Worm (Caenorhabditis elegans) whole organism, L4 larva: ENCODE data around the gene K10D2.5.
A peak's percentile ranks its signal among the peaks of the same experiment; 100 is the strongest.

ENCODE experiments used
- Y48G9A.11 ChIP-seq: fragments of 200-800 bp; sonication (Bioruptor generic); IDR thresholded peaks from 2 replicates; pipeline ENCODE4 v1.3.6; 2022; ENCODE audit warnings: missing genetic modification reagents, missing genetic modification characterization, missing compliant biosample characterization
- ZK337.2 ChIP-seq: fragments of 200-800 bp; sonication (Bioruptor generic); IDR thresholded peaks from 2 replicates; pipeline ENCODE4 v1.3.6; 2022; ENCODE audit warnings: missing genetic modification reagents, missing genetic modification characterization, missing compliant biosample characterization
- aha-1 ChIP-seq: fragments of 150-350 bp; peaks from one replicate; lab custom pipeline; 2014; ENCODE audit warnings: missing biosample characterization, missing genetic modification characterization
- ceh-20 ChIP-seq: fragments of 200-800 bp; sonication (Bioruptor generic); IDR thresholded peaks from 2 replicates; pipeline ENCODE4 v1.3.6; 2022; ENCODE audit warnings: missing genetic modification reagents, missing genetic modification characterization, missing compliant biosample characterization
- ceh-44 ChIP-seq: fragments of 200-800 bp; sonication (Bioruptor generic); IDR thresholded peaks from 2 replicates; pipeline ENCODE4 v1.3.6; 2022; ENCODE audit warnings: missing genetic modification reagents, missing genetic modification characterization, missing compliant biosample characterization
- ctbp-1 ChIP-seq: fragments of 200-800 bp; sonication (Bioruptor generic); IDR thresholded peaks from 2 replicates; pipeline ENCODE4 v1.3.6; 2022; ENCODE audit warnings: missing genetic modification reagents, missing genetic modification characterization, missing compliant biosample characterization
- daf-16 ChIP-seq, 3 experiments: sonication (generic microtip); optimal IDR thresholded peaks; 2 replicates each; lab custom pipeline; 2016 to 2017; ENCODE audit warnings: missing genetic modification characterization in 3 of 3, missing genetic modification reagents in 3 of 3, mild to moderate bottlenecking in 2 of 3, missing compliant biosample characterization in 2 of 3, missing biosample characterization in 1 of 3, moderate library complexity in 1 of 3
- dpl-1 ChIP-seq: fragments of 150-350 bp; optimal IDR thresholded peaks from 2 replicates; lab custom pipeline; 2014; ENCODE audit warnings: missing biosample characterization, missing genetic modification reagents, missing genetic modification characterization
- duxl-1 ChIP-seq: sonication (generic microtip); optimal IDR thresholded peaks from 2 replicates; lab custom pipeline; 2016; ENCODE audit warnings: mild to moderate bottlenecking, missing genetic modification characterization, moderate library complexity, missing compliant biosample characterization; ENCODE audit not compliant: poor library complexity
- dve-1 ChIP-seq: sonication (generic microtip); optimal IDR thresholded peaks from 2 replicates; lab custom pipeline; 2017; ENCODE audit warnings: antibody characterized with exemption, mild to moderate bottlenecking, missing genetic modification characterization, missing compliant biosample characterization; ENCODE audit not compliant: insufficient read depth
- egl-43 ChIP-seq: fragments of 200-800 bp; sonication (Bioruptor generic); IDR thresholded peaks from 2 replicates; pipeline ENCODE4 v1.3.6; 2022; ENCODE audit warnings: missing genetic modification reagents, missing genetic modification characterization, missing compliant biosample characterization
- hlh-30 ChIP-seq: sonication (generic microtip); optimal IDR thresholded peaks from 2 replicates; lab custom pipeline; 2017; ENCODE audit warnings: antibody characterized with exemption, mild to moderate bottlenecking, missing genetic modification characterization, missing compliant biosample characterization; ENCODE audit not compliant: insufficient read depth
- lin-1 ChIP-seq: fragments of 200-800 bp; sonication (Bioruptor generic); IDR thresholded peaks from 2 replicates; pipeline ENCODE4 v1.3.6; 2022; ENCODE audit warnings: missing genetic modification reagents, missing genetic modification characterization, missing compliant biosample characterization
- lin-13 ChIP-seq: fragments of 150-350 bp; optimal IDR thresholded peaks from 2 replicates; lab custom pipeline; 2014; ENCODE audit warnings: missing biosample characterization, missing genetic modification reagents, missing genetic modification characterization
- lin-29 ChIP-seq: fragments of 200-800 bp; sonication (Bioruptor generic); IDR thresholded peaks from 2 replicates; pipeline ENCODE4 v1.3.6; 2022; ENCODE audit warnings: missing genetic modification reagents, missing genetic modification characterization, missing compliant biosample characterization
- lin-38 ChIP-seq: fragments of 200-800 bp; sonication (Bioruptor generic); IDR thresholded peaks from 2 replicates; pipeline ENCODE4 v1.3.6; 2022; ENCODE audit warnings: missing genetic modification reagents, missing genetic modification characterization, missing compliant biosample characterization
- lsy-2 ChIP-seq, 2 experiments: fragments of 150-350 bp in 1 of 2; sonication (generic microtip) in 1 of 2; optimal IDR thresholded peaks; 2 replicates each; lab custom pipeline; 2014 to 2017; ENCODE audit warnings: missing biosample characterization in 2 of 2, missing genetic modification characterization in 2 of 2
- mdt-29 ChIP-seq: fragments of 200-800 bp; sonication (Bioruptor generic); IDR thresholded peaks from 2 replicates; pipeline ENCODE4 v1.3.6; 2022; ENCODE audit warnings: missing genetic modification reagents, missing genetic modification characterization, missing compliant biosample characterization
- mep-1 ChIP-seq: fragments of 150-350 bp; sonication (generic microtip); optimal IDR thresholded peaks from 3 replicates; lab custom pipeline; 2014; ENCODE audit warnings: missing biosample characterization, missing genetic modification characterization
- mes-2 ChIP-seq: sonication (generic microtip); optimal IDR thresholded peaks from 2 replicates; lab custom pipeline; 2016; ENCODE audit warnings: missing genotype, mild to moderate bottlenecking, missing genetic modification characterization, missing compliant biosample characterization; ENCODE audit not compliant: poor library complexity, severe bottlenecking
- mxl-3 ChIP-seq: fragments of 200-800 bp; sonication (Bioruptor generic); optimal IDR thresholded peaks from 2 replicates; lab custom pipeline; 2018; ENCODE audit warnings: mild to moderate bottlenecking, missing genetic modification characterization, missing compliant biosample characterization
- nhr-28 ChIP-seq: fragments of 150-350 bp; optimal IDR thresholded peaks from 2 replicates; lab custom pipeline; 2014; ENCODE audit warnings: missing biosample characterization, missing genetic modification characterization
- nhr-42 ChIP-seq: fragments of 200-800 bp; sonication (Bioruptor generic); IDR thresholded peaks from 2 replicates; pipeline ENCODE4 v1.3.6; 2022; ENCODE audit warnings: missing genetic modification characterization, missing compliant biosample characterization
- nhr-6 ChIP-seq: fragments of 150-350 bp; optimal IDR thresholded peaks from 2 replicates; lab custom pipeline; 2014; ENCODE audit warnings: missing biosample characterization, missing genetic modification characterization
- nhr-76 ChIP-seq: fragments of 150-350 bp; optimal IDR thresholded peaks from 2 replicates; lab custom pipeline; 2014; ENCODE audit warnings: missing biosample characterization, missing genetic modification characterization
- pha-4 ChIP-seq, 2 experiments: fragments of 150-350 bp in 1 of 2; fragments of 200-800 bp in 1 of 2; sonication (Bioruptor generic) in 1 of 2; IDR thresholded peaks in 1 of 2; optimal IDR thresholded peaks in 1 of 2; 2 replicates each; pipeline versions ENCODE4 v1.3.6 to Lab custom; 2014 to 2022; ENCODE audit warnings: missing genetic modification characterization in 2 of 2, missing genetic modification reagents in 2 of 2, missing biosample characterization in 1 of 2, missing compliant biosample characterization in 1 of 2
- pqm-1 ChIP-seq: sonication (generic microtip); optimal IDR thresholded peaks from 2 replicates; lab custom pipeline; 2017; ENCODE audit warnings: missing biosample characterization, missing genetic modification characterization
- skn-1 ChIP-seq: fragments of 150-350 bp; optimal IDR thresholded peaks from 2 replicates; lab custom pipeline; 2014; ENCODE audit warnings: missing biosample characterization, missing genetic modification characterization
- snpc-1.2 ChIP-seq: fragments of 200-800 bp; sonication (Bioruptor generic); IDR thresholded peaks from 2 replicates; pipeline ENCODE4 v1.3.6; 2022; ENCODE audit warnings: missing genetic modification reagents, missing genetic modification characterization, missing compliant biosample characterization
- snpc-4 ChIP-seq: fragments of 150-350 bp; optimal IDR thresholded peaks from 2 replicates; lab custom pipeline; 2014; ENCODE audit warnings: missing biosample characterization, missing genetic modification characterization
- zag-1 ChIP-seq: fragments of 150-350 bp; optimal IDR thresholded peaks from 2 replicates; lab custom pipeline; 2014; ENCODE audit warnings: missing biosample characterization, missing genetic modification characterization
- ztf-11 ChIP-seq: fragments of 150-350 bp; optimal IDR thresholded peaks from 2 replicates; lab custom pipeline; 2014; ENCODE audit warnings: missing biosample characterization, missing genetic modification characterization
- ztf-7 ChIP-seq: fragments of 150-350 bp; optimal IDR thresholded peaks from 2 replicates; lab custom pipeline; 2014; ENCODE audit warnings: missing biosample characterization, missing genetic modification characterization

Gene K10D2.5

DNA sequence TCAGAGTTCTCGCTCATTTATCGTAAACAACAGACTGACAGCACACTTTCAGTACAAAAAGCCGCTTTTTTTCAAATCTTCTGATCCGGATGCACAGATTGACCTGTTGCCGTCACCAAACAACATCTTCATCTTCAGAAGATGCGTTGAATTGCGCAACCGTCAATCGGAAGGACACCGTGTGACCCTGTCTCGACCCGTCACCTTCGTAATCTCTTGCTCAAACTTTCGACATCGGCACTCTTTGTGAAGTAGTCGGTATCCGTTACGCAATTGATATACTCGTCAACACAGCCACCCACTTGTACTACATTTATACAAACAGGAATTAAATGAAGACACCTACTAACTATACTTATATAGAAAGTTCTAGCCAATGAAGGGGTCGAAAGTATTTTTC is 21.5 kb upstream of the K10D2.5 start:
- no peak for TF ChIP-seq Y48G9A.11 (GFP tag; lab: Robert Waterston, UW)
- TF ChIP-seq duxl-1, result no peak
- TF ChIP-seq egl-43 (GFP tag; lab: Robert Waterston, UW), result no peak
- TF ChIP-seq aha-1 (tag; lab: Kevin White, UChicago), result no peak
- TF ChIP-seq snpc-4 (tag; lab: Kevin White, UChicago), result no peak
- no peak for TF ChIP-seq nhr-28 (tag; lab: Kevin White, UChicago)
- TF ChIP-seq ztf-11, result no peak
- TF ChIP-seq ceh-20, result no peak
- TF ChIP-seq skn-1, result no peak
- TF ChIP-seq lin-38 (GFP tag; lab: Robert Waterston, UW), result no peak

DNA sequence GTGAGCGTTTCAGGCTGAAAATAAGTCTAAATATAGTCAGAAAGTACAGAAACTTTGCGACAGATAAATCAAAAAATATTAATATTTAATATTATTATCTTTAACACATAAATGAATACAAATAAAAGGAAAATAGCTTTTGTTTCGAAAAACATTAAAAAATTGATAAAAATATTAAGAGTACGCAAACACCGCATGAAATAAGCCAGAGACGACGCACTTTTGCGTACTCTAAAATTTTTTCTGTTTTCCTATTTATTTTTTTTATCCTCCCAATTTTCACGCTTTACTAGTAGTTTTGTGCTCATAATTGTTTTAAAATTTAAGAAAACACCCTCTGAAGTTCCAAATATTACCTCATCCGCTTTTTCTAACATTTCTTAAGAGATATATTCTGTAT is 19.4 kb upstream of the K10D2.5 start, which contains the start of the genes rbm-42 and grwd-1:
Gene rbm-42, minus strand, starts transcription at position 93 of the 400 bp plus-strand sequence.
Gene grwd-1, plus strand, starts transcription at position 328 of the 400 bp plus-strand sequence.
- TF ChIP-seq hlh-30 (tag; lab: Kevin White, UChicago), result peak; percentile 6
- TF ChIP-seq daf-16 (GFP tag; optimal IDR thresholded peaks at IDR 0.05; lab: Kevin White, UChicago), result no peak
- peak; percentile 13 for TF ChIP-seq daf-16 (tag; optimal IDR thresholded peaks at IDR 0.05; lab: Kevin White, UChicago)
- no peak for TF ChIP-seq nhr-6 (tag; lab: Kevin White, UChicago)
- peak; percentile 30 for TF ChIP-seq dpl-1 (GFP tag; lab: Kevin White, UChicago)
- peak in 1 of 2 experiments; percentile 62 for TF ChIP-seq lsy-2 (tag; optimal IDR thresholded peaks at IDR 0.05; lab: Kevin White, UChicago)
- peak; percentile 37; the same call in 1 of the 2 replicates for TF ChIP-seq lin-38 (GFP tag; lab: Robert Waterston, UW)
- peak; percentile 26 for TF ChIP-seq dve-1 (tag; lab: Kevin White, UChicago)
- no peak for TF ChIP-seq mxl-3 (GFP tag; lab: Kevin White, UChicago)
- peak; percentile 49 for TF ChIP-seq mes-2 (tag; lab: Kevin White, UChicago)
- no peak for TF ChIP-seq pqm-1 (tag; lab: Kevin White, UChicago)
- no peak for TF ChIP-seq mdt-29 (GFP tag; lab: Robert Waterston, UW)
- peak; percentile 29 for TF ChIP-seq mep-1 (tag; lab: Kevin White, UChicago)

DNA sequence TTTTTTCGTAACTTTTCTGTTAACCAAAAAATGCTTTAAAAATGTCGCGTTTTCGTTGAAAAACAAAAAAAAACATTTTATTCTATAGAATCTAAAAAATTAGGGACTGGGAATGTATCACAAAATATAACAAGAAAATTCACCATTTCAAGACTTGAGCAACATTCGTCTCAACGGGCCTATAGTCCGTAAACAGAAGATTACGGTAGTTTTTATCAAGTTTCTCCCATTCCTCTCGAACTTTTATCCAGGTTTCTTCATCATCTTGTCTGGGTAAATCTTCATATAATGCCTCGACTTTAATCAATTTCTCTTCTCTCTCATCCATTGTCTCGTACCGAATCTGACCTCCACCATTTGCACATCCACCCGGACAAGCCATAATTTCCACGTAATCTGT is 17.1 kb upstream of the K10D2.5 start:
- 0 out of 2 replicates have a peak, but pooled peaks have one; percentile 12 for TF ChIP-seq lin-38 (GFP tag; lab: Robert Waterston, UW)
- 0 out of 2 replicates have a peak, but pooled peaks have one; percentile 11 for TF ChIP-seq ctbp-1 (GFP tag; lab: Robert Waterston, UW)
- TF ChIP-seq ceh-44 (GFP tag; lab: Robert Waterston, UW), result no peak
- TF ChIP-seq lin-29 (GFP tag; lab: Robert Waterston, UW), result no peak
- no peak for TF ChIP-seq ztf-7 (tag; lab: Kevin White, UChicago)
- no peak for TF ChIP-seq snpc-1.2
- TF ChIP-seq mes-2 (tag; lab: Kevin White, UChicago), result peak; percentile 7
- TF ChIP-seq zag-1 (tag; lab: Kevin White, UChicago), result no peak
- TF ChIP-seq nhr-6 (tag; lab: Kevin White, UChicago), result no peak
- TF ChIP-seq lin-1 (GFP tag; lab: Robert Waterston, UW), result no peak
- TF ChIP-seq duxl-1, result no peak

DNA sequence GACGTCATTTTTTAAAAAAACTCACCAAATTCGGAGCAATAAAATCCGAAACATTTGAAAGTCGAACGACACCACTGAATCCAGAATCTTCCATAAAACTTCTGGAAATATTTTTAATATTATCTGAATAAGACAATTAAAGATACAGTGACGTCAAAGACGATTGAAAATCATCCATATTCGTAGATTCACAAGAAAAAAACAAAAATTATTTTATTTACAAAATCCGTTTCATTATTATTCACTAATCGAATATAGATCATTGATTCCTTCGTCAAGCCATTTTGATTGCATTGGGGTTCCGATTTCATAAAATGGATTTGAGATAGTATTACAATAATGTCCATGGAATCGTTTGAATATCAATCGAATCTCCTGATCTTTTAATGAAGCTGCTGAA is 13.8 kb upstream of the K10D2.5 start, which contains the start of gene oxy-4:
Gene oxy-4, minus strand, starts transcription at position 101 of the 400 bp plus-strand sequence.
- TF ChIP-seq nhr-76 (tag; lab: Kevin White, UChicago) (no peak), ztf-7 (tag; lab: Kevin White, UChicago) (no peak), nhr-42 (no peak), ceh-44 (GFP tag; lab: Robert Waterston, UW) (no peak), pha-4 (GFP tag; IDR thresholded peaks at IDR 0.05; lab: Robert Waterston, UW) (no peak), pha-4 (tag; optimal IDR thresholded peaks at IDR 0.05; lab: Kevin White, UChicago) (no peak), lin-13 (GFP tag; lab: Kevin White, UChicago) (no peak), ZK337.2 (GFP tag; lab: Robert Waterston, UW) (no peak)
